Worm (Caenorhabditis elegans) whole organism, young adult: ENCODE results near the gene bre-5.
A peak's percentile ranks its signal among the peaks of the same experiment; 100 is the strongest.

Source experiments
- B0019.2 ChIP-seq: fragments of 200-800 bp; sonication (Bioruptor generic); conservative IDR thresholded peaks from 2 replicates; pipeline ENCODE4 v1.3.6; 2022; ENCODE audit warnings: missing genetic modification reagents, missing genetic modification characterization, missing compliant biosample characterization
- B0261.1 ChIP-seq: sonication (generic microtip); optimal IDR thresholded peaks from 2 replicates; lab custom pipeline; 2016; ENCODE audit warnings: mild to moderate bottlenecking, missing genetic modification characterization, moderate library complexity, missing compliant biosample characterization
- B0336.3 ChIP-seq: fragments of 200-800 bp; sonication (Bioruptor generic); IDR thresholded peaks from 2 replicates; pipeline ENCODE4 v1.3.6; 2022; ENCODE audit warnings: missing genetic modification characterization, missing compliant biosample characterization
- D2030.7 ChIP-seq: fragments of 200-800 bp; sonication (Bioruptor generic); IDR thresholded peaks from 2 replicates; pipeline ENCODE4 v1.3.6; 2022; ENCODE audit warnings: missing genetic modification reagents, missing genetic modification characterization, missing compliant biosample characterization
- F10E7.11 ChIP-seq: sonication (generic microtip); optimal IDR thresholded peaks from 2 replicates; lab custom pipeline; 2017; ENCODE audit warnings: mild to moderate bottlenecking, missing genetic modification characterization, moderate library complexity, missing compliant biosample characterization
- F52B5.7 ChIP-seq: sonication (generic microtip); optimal IDR thresholded peaks from 2 replicates; lab custom pipeline; 2016; ENCODE audit warnings: mild to moderate bottlenecking, missing genetic modification characterization, missing compliant biosample characterization
- K11D2.4 ChIP-seq: fragments of 200-800 bp; sonication (Bioruptor generic); IDR thresholded peaks from 2 replicates; pipeline ENCODE4 v1.3.6; 2022; ENCODE audit warnings: missing genetic modification reagents, missing genetic modification characterization, missing compliant biosample characterization
- K12H6.12 ChIP-seq: fragments of 200-800 bp; sonication (Bioruptor generic); optimal IDR thresholded peaks from 2 replicates; lab custom pipeline; 2018; ENCODE audit warnings: mild to moderate bottlenecking, missing genetic modification characterization, missing compliant biosample characterization
- Y67H2A.10 ChIP-seq: fragments of 200-800 bp; sonication (Bioruptor generic); conservative IDR thresholded peaks from 2 replicates; pipeline ENCODE4 v1.3.6; 2022; ENCODE audit warnings: missing genetic modification reagents, missing genetic modification characterization, missing compliant biosample characterization
- ZK185.1 ChIP-seq: sonication (generic microtip); optimal IDR thresholded peaks from 2 replicates; lab custom pipeline; 2016; ENCODE audit warnings: mild to moderate bottlenecking, missing genetic modification characterization, missing compliant biosample characterization; ENCODE audit not compliant: poor library complexity, severe bottlenecking
- akir-1 ChIP-seq: fragments of 200-800 bp; sonication (Bioruptor generic); optimal IDR thresholded peaks from 2 replicates; lab custom pipeline; 2018; ENCODE audit warnings: mild to moderate bottlenecking, missing genetic modification characterization, moderate library complexity, missing compliant biosample characterization
- aptf-2 ChIP-seq: fragments of 200-800 bp; sonication (Bioruptor generic); conservative IDR thresholded peaks from 2 replicates; pipeline ENCODE4 v1.3.6; 2022; ENCODE audit warnings: missing genetic modification reagents, missing genetic modification characterization, missing compliant biosample characterization
- athp-1 ChIP-seq: sonication (generic microtip); optimal IDR thresholded peaks from 2 replicates; lab custom pipeline; 2017; ENCODE audit warnings: mild to moderate bottlenecking, missing genetic modification characterization, missing compliant biosample characterization
- attf-3 ChIP-seq: fragments of 200-800 bp; sonication (Bioruptor generic); conservative IDR thresholded peaks from 2 replicates; pipeline ENCODE4 v1.3.6; 2022; ENCODE audit warnings: missing genetic modification reagents, missing genetic modification characterization, missing compliant biosample characterization
- attf-6 ChIP-seq: fragments of 200-800 bp; sonication (Bioruptor generic); IDR thresholded peaks from 2 replicates; pipeline ENCODE4 v1.3.6; 2022; ENCODE audit warnings: missing genetic modification reagents, missing genetic modification characterization, missing compliant biosample characterization
- ceh-91 ChIP-seq: fragments of 200-800 bp; sonication (Bioruptor generic); IDR thresholded peaks from 2 replicates; pipeline ENCODE4 v1.3.6; 2022; ENCODE audit warnings: missing genetic modification reagents, missing genetic modification characterization, missing compliant biosample characterization
- efl-1 ChIP-seq: fragments of 150-350 bp; optimal IDR thresholded peaks from 2 replicates; lab custom pipeline; 2014; ENCODE audit warnings: missing biosample characterization, missing genetic modification reagents, missing genetic modification characterization
- egl-18 ChIP-seq: fragments of 200-800 bp; sonication (Bioruptor generic); IDR thresholded peaks from 2 replicates; pipeline ENCODE4 v1.3.6; 2022; ENCODE audit warnings: missing genetic modification reagents, missing genetic modification characterization, missing compliant biosample characterization
- egl-44 ChIP-seq: fragments of 200-800 bp; sonication (Bioruptor generic); IDR thresholded peaks from 2 replicates; pipeline ENCODE4 v1.3.6; 2022; ENCODE audit warnings: missing genetic modification reagents, missing genetic modification characterization, missing compliant biosample characterization
- ets-4 ChIP-seq: fragments of 200-800 bp; sonication (Bioruptor generic); optimal IDR thresholded peaks from 2 replicates; lab custom pipeline; 2018; ENCODE audit warnings: mild to moderate bottlenecking, missing genetic modification characterization, missing compliant biosample characterization
- fkh-3 ChIP-seq: sonication (generic microtip); optimal IDR thresholded peaks from 2 replicates; lab custom pipeline; 2016; ENCODE audit warnings: mild to moderate bottlenecking, missing genetic modification characterization, missing compliant biosample characterization
- hlh-26 ChIP-seq: fragments of 200-800 bp; sonication (Bioruptor generic); conservative IDR thresholded peaks from 2 replicates; pipeline ENCODE4 v1.3.6; 2022; ENCODE audit warnings: missing genetic modification reagents, missing genetic modification characterization, missing compliant biosample characterization
- hmg-1.2 ChIP-seq: fragments of 200-800 bp; sonication (Bioruptor generic); IDR thresholded peaks from 2 replicates; pipeline ENCODE4 v1.3.6; 2022; ENCODE audit warnings: missing genetic modification reagents, missing genetic modification characterization, missing compliant biosample characterization
- hrde-1 ChIP-seq: sonication (generic microtip); optimal IDR thresholded peaks from 2 replicates; lab custom pipeline; 2016; ENCODE audit warnings: missing genetic modification characterization, mild to moderate bottlenecking, missing compliant biosample characterization, moderate library complexity, missing genotype, missing genetic modification reagents, borderline replicate concordance
- hsf-1 ChIP-seq: fragments of 200-800 bp; sonication (Bioruptor generic); IDR thresholded peaks from 2 replicates; pipeline ENCODE4 v1.3.6; 2022; ENCODE audit warnings: missing genetic modification reagents, missing genetic modification characterization, missing compliant biosample characterization
- lag-1 ChIP-seq: fragments of 200-800 bp; sonication (Bioruptor generic); IDR thresholded peaks from 2 replicates; pipeline ENCODE4 v1.3.6; 2022; ENCODE audit warnings: missing genetic modification reagents, missing genetic modification characterization, missing compliant biosample characterization
- lin-26 ChIP-seq: fragments of 200-800 bp; sonication (Bioruptor generic); IDR thresholded peaks from 2 replicates; pipeline ENCODE4 v1.3.6; 2022; ENCODE audit warnings: missing genetic modification reagents, missing genetic modification characterization, missing compliant biosample characterization
- lin-35 ChIP-seq, 3 experiments: fragments of 150-350 bp in 2 of 3; sonication (generic microtip) in 1 of 3; optimal IDR thresholded peaks; 2 replicates each; lab custom pipeline; 2014 to 2018; ENCODE audit warnings: missing biosample characterization in 3 of 3, missing genetic modification characterization in 3 of 3, missing genetic modification reagents in 3 of 3
- lin-40 ChIP-seq: sonication (generic microtip); optimal IDR thresholded peaks from 2 replicates; lab custom pipeline; 2016; ENCODE audit warnings: missing genetic modification characterization, mild to moderate bottlenecking, missing compliant biosample characterization, missing genotype, missing genetic modification reagents
- lir-1 ChIP-seq: fragments of 200-800 bp; sonication (Bioruptor generic); conservative IDR thresholded peaks from 2 replicates; pipeline ENCODE4 v1.3.6; 2022; ENCODE audit warnings: missing genetic modification reagents, missing genetic modification characterization, missing compliant biosample characterization
- lsl-1 ChIP-seq: fragments of 200-800 bp; sonication (Bioruptor generic); optimal IDR thresholded peaks from 2 replicates; lab custom pipeline; 2018; ENCODE audit warnings: mild to moderate bottlenecking, missing genetic modification characterization, moderate library complexity, missing compliant biosample characterization
- madf-3 ChIP-seq: fragments of 200-800 bp; sonication (Bioruptor generic); IDR thresholded peaks from 2 replicates; pipeline ENCODE4 v1.3.6; 2022; ENCODE audit warnings: missing genetic modification reagents, missing genetic modification characterization, missing compliant biosample characterization
- madf-8 ChIP-seq: fragments of 200-800 bp; sonication (Bioruptor generic); conservative IDR thresholded peaks from 2 replicates; pipeline ENCODE4 v1.3.6; 2022; ENCODE audit warnings: missing genetic modification reagents, missing genetic modification characterization, missing compliant biosample characterization
- mes-4 ChIP-seq: sonication (generic microtip); optimal IDR thresholded peaks from 2 replicates; lab custom pipeline; 2016; ENCODE audit warnings: missing genotype, missing genetic modification characterization, missing compliant biosample characterization
- mxl-1 ChIP-seq: sonication (generic microtip); optimal IDR thresholded peaks from 2 replicates; lab custom pipeline; 2016; ENCODE audit warnings: missing genetic modification characterization, missing compliant biosample characterization
- nfyb-1 ChIP-seq: fragments of 200-800 bp; sonication (Bioruptor generic); IDR thresholded peaks from 2 replicates; pipeline ENCODE4 v1.3.6; 2022; ENCODE audit warnings: missing genetic modification reagents, missing genetic modification characterization, missing compliant biosample characterization
- nhr-179 ChIP-seq: sonication (generic microtip); optimal IDR thresholded peaks from 2 replicates; lab custom pipeline; 2016; ENCODE audit warnings: mild to moderate bottlenecking, missing genetic modification characterization, missing compliant biosample characterization
- nhr-90 ChIP-seq: sonication (generic microtip); optimal IDR thresholded peaks from 2 replicates; lab custom pipeline; 2016; ENCODE audit warnings: missing genotype, mild to moderate bottlenecking, missing genetic modification characterization, missing compliant biosample characterization
- pbrm-1 ChIP-seq: fragments of 200-800 bp; sonication (Bioruptor generic); IDR thresholded peaks from 2 replicates; pipeline ENCODE4 v1.3.6; 2022; ENCODE audit warnings: missing genetic modification reagents, missing genetic modification characterization, missing compliant biosample characterization
- rec-8 ChIP-seq, 2 experiments: sonication (generic microtip); optimal IDR thresholded peaks; 2 replicates each; lab custom pipeline; 2016; ENCODE audit warnings: mild to moderate bottlenecking in 2 of 2, missing genetic modification characterization in 2 of 2, missing genetic modification reagents in 2 of 2, missing genotype in 2 of 2, missing biosample characterization in 1 of 2, missing compliant biosample characterization in 1 of 2, moderate library complexity in 1 of 2
- repo-1 ChIP-seq: sonication (generic microtip); optimal IDR thresholded peaks from 2 replicates; lab custom pipeline; 2017; ENCODE audit warnings: mild to moderate bottlenecking, missing genetic modification characterization, missing compliant biosample characterization
- sdz-38 ChIP-seq: sonication (generic microtip); optimal IDR thresholded peaks from 2 replicates; lab custom pipeline; 2016; ENCODE audit warnings: missing genotype, missing genetic modification characterization, missing compliant biosample characterization
- somi-1 ChIP-seq: fragments of 200-800 bp; sonication (Bioruptor generic); optimal IDR thresholded peaks from 2 replicates; lab custom pipeline; 2018; ENCODE audit warnings: mild to moderate bottlenecking, missing genetic modification characterization, missing compliant biosample characterization
- sptf-2 ChIP-seq: fragments of 200-800 bp; sonication (Bioruptor generic); optimal IDR thresholded peaks from 2 replicates; lab custom pipeline; 2018; ENCODE audit warnings: mild to moderate bottlenecking, missing genetic modification characterization, missing compliant biosample characterization
- tlf-1 ChIP-seq: fragments of 200-800 bp; sonication (Bioruptor generic); optimal IDR thresholded peaks from 2 replicates; lab custom pipeline; 2018; ENCODE audit warnings: mild to moderate bottlenecking, missing genetic modification characterization, missing compliant biosample characterization
- xnd-1 ChIP-seq: sonication (generic microtip); optimal IDR thresholded peaks from 2 replicates; lab custom pipeline; 2016; ENCODE audit warnings: missing genotype, missing genetic modification reagents, missing genetic modification characterization, missing compliant biosample characterization
- ztf-22 ChIP-seq: fragments of 200-800 bp; sonication (Bioruptor generic); optimal IDR thresholded peaks from 2 replicates; lab custom pipeline; 2018; ENCODE audit warnings: mild to moderate bottlenecking, missing genetic modification characterization, moderate library complexity, missing compliant biosample characterization
- ztf-3 ChIP-seq: fragments of 200-800 bp; sonication (Bioruptor generic); optimal IDR thresholded peaks from 2 replicates; lab custom pipeline; 2018; ENCODE audit warnings: mild to moderate bottlenecking, missing genetic modification characterization, missing compliant biosample characterization

bre-5 gene

ce11 chrIV:12086498-12086897 is 35.5 kb upstream of the bre-5 start (continued):
- TF ChIP-seq ceh-91 (GFP tag; lab: Robert Waterston, UW): peak; percentile 51; the same call in 1 of the 2 replicates
- TF ChIP-seq nhr-179 (tag; lab: Kevin White, UChicago): no peak
- TF ChIP-seq rec-8 (tag; optimal IDR thresholded peaks at IDR 0.05; lab: Kevin White, UChicago): peak; percentile 67 to 92
- no peak for TF ChIP-seq repo-1 (tag; lab: Kevin White, UChicago)
- peak; percentile 78 for TF ChIP-seq mes-4 (tag; lab: Kevin White, UChicago)
- peak; percentile 71; the same call in 1 of the 2 replicates for TF ChIP-seq aptf-2
- TF ChIP-seq ZK185.1 (tag; lab: Kevin White, UChicago): peak; percentile 92
- TF ChIP-seq lag-1 (GFP tag; lab: Robert Waterston, UW): no peak
- TF ChIP-seq Y67H2A.10 (GFP tag; lab: Robert Waterston, UW): 0 out of 2 replicates have a peak, but pooled peaks have one; percentile 33
- peak; percentile 79 for TF ChIP-seq tlf-1 (GFP tag; lab: Kevin White, UChicago)
- peak in 2 of 3 experiments; percentile 4 to 13 for TF ChIP-seq lin-35 (GFP tag; optimal IDR thresholded peaks at IDR 0.05; lab: Kevin White, UChicago)
- peak; percentile 90 for TF ChIP-seq nfyb-1 (GFP tag; lab: Robert Waterston, UW)
- TF ChIP-seq lin-40 (tag; lab: Kevin White, UChicago): peak; percentile 75
- peak; percentile 85 for TF ChIP-seq D2030.7 (GFP tag; lab: Robert Waterston, UW)
- peak; percentile 55 for TF ChIP-seq fkh-3 (tag; lab: Kevin White, UChicago)
- TF ChIP-seq somi-1: peak; percentile 69
- peak; percentile 36 for TF ChIP-seq xnd-1 (tag; lab: Kevin White, UChicago)
- TF ChIP-seq B0019.2 (GFP tag; lab: Robert Waterston, UW): 0 out of 2 replicates have a peak, but pooled peaks have one; percentile 56
- TF ChIP-seq lin-26 (GFP tag; lab: Robert Waterston, UW): peak; percentile 98
- TF ChIP-seq F52B5.7 (tag; lab: Kevin White, UChicago): peak; percentile 87
- peak; percentile 94 for TF ChIP-seq nhr-90 (tag; lab: Kevin White, UChicago)
- TF ChIP-seq hsf-1 (GFP tag; lab: Robert Waterston, UW): peak; percentile 51; the same call in 1 of the 2 replicates
- 0 out of 2 replicates have a peak, but pooled peaks have one; percentile 54 for TF ChIP-seq madf-3
- TF ChIP-seq F10E7.11 (tag; lab: Kevin White, UChicago): peak; percentile 48
- peak; percentile 67 for TF ChIP-seq hmg-1.2 (GFP tag; lab: Robert Waterston, UW)
- peak; percentile 78 for TF ChIP-seq K11D2.4 (GFP tag; lab: Robert Waterston, UW)
- peak; percentile 82 for TF ChIP-seq pbrm-1 (GFP tag; lab: Robert Waterston, UW)
- TF ChIP-seq madf-8 (GFP tag; lab: Robert Waterston, UW): 0 out of 2 replicates have a peak, but pooled peaks have one; percentile 29
- TF ChIP-seq lsl-1 (GFP tag; lab: Kevin White, UChicago): peak; percentile 76
- no peak for TF ChIP-seq ztf-3
- TF ChIP-seq egl-18 (GFP tag; lab: Robert Waterston, UW): peak; percentile 85
- TF ChIP-seq ets-4: peak; percentile 66
- peak; percentile 64 for TF ChIP-seq attf-3 (GFP tag; lab: Robert Waterston, UW)
- TF ChIP-seq akir-1 (GFP tag; lab: Kevin White, UChicago): no peak
- no peak for TF ChIP-seq hlh-26 (GFP tag; lab: Robert Waterston, UW)
- peak; percentile 81 for TF ChIP-seq egl-44 (GFP tag; lab: Robert Waterston, UW)
- TF ChIP-seq athp-1: peak; percentile 81
- TF ChIP-seq efl-1: peak; percentile 41
- TF ChIP-seq ztf-22: no peak
- peak; percentile 93 for TF ChIP-seq sptf-2
- peak; percentile 88 for TF ChIP-seq mxl-1 (tag; lab: Kevin White, UChicago)
- TF ChIP-seq hrde-1 (tag; lab: Kevin White, UChicago): peak; percentile 71
- no peak for TF ChIP-seq sdz-38 (tag; lab: Kevin White, UChicago)
- TF ChIP-seq B0261.1 (tag; lab: Kevin White, UChicago): peak; percentile 91
- TF ChIP-seq lir-1: peak; percentile 61
- TF ChIP-seq K12H6.12 (tag; lab: Kevin White, UChicago): peak; percentile 66
- TF ChIP-seq B0336.3 (GFP tag; lab: Robert Waterston, UW): peak; percentile 76
- peak; percentile 73; the same call in 1 of the 2 replicates for TF ChIP-seq attf-6 (GFP tag; lab: Robert Waterston, UW)
